Worm (Caenorhabditis elegans) whole organism, L4 larva: Measurements from ENCODE around the gene W07A12.4.

Experiments used
- D1046.2 ChIP-seq: fragments of 200-800 bp; sonication (Bioruptor generic); IDR thresholded peaks from 2 replicates; pipeline ENCODE4 v1.3.6; 2022; ENCODE audit warnings: missing genetic modification characterization, missing compliant biosample characterization
- R02D3.7 ChIP-seq: fragments of 150-350 bp; sonication (generic microtip); optimal IDR thresholded peaks from 3 replicates; lab custom pipeline; 2014; ENCODE audit warnings: missing biosample characterization, missing genetic modification characterization
- T20F7.1 ChIP-seq: fragments of 200-800 bp; sonication (Bioruptor generic); optimal IDR thresholded peaks from 2 replicates; lab custom pipeline; 2018; ENCODE audit warnings: mild to moderate bottlenecking, missing genetic modification characterization, missing compliant biosample characterization
- Y48G9A.11 ChIP-seq: fragments of 200-800 bp; sonication (Bioruptor generic); IDR thresholded peaks from 2 replicates; pipeline ENCODE4 v1.3.6; 2022; ENCODE audit warnings: missing genetic modification reagents, missing genetic modification characterization, missing compliant biosample characterization
- aha-1 ChIP-seq: fragments of 150-350 bp; peaks from one replicate; lab custom pipeline; 2014; ENCODE audit warnings: missing biosample characterization, missing genetic modification characterization
- ama-1 ChIP-seq: fragments of 150-350 bp; optimal IDR thresholded peaks from 2 replicates; lab custom pipeline; 2014; ENCODE audit warnings: inconsistent platforms, mixed read lengths
- arid-1 ChIP-seq: fragments of 200-800 bp; sonication (Bioruptor generic); conservative IDR thresholded peaks from 2 replicates; pipeline ENCODE4 v1.3.6; 2022; ENCODE audit warnings: missing genetic modification reagents, missing genetic modification characterization, missing compliant biosample characterization
- ceh-32 ChIP-seq: sonication (generic microtip); optimal IDR thresholded peaks from 2 replicates; lab custom pipeline; 2016; ENCODE audit warnings: mild to moderate bottlenecking, missing genetic modification characterization, missing compliant biosample characterization; ENCODE audit not compliant: poor library complexity
- ceh-62 ChIP-seq: sonication (generic microtip); optimal IDR thresholded peaks from 2 replicates; lab custom pipeline; 2017; ENCODE audit warnings: missing biosample characterization, missing genetic modification characterization
- ces-1 ChIP-seq: fragments of 150-350 bp; sonication (generic microtip); optimal IDR thresholded peaks from 4 replicates; lab custom pipeline; 2014; ENCODE audit warnings: missing biosample characterization, missing genetic modification reagents, missing genetic modification characterization
- cey-2 ChIP-seq: sonication (generic microtip); optimal IDR thresholded peaks from 3 replicates; lab custom pipeline; 2017; ENCODE audit warnings: missing genetic modification characterization, mild to moderate bottlenecking, missing compliant biosample characterization, antibody characterized with exemption, borderline replicate concordance; ENCODE audit not compliant: insufficient read depth
- daf-16 ChIP-seq, 3 experiments: sonication (generic microtip); optimal IDR thresholded peaks; 2 replicates each; lab custom pipeline; 2016 to 2017; ENCODE audit warnings: missing genetic modification characterization in 3 of 3, missing genetic modification reagents in 3 of 3, mild to moderate bottlenecking in 2 of 3, missing compliant biosample characterization in 2 of 3, missing biosample characterization in 1 of 3, moderate library complexity in 1 of 3
- daf-8 ChIP-seq: fragments of 200-800 bp; sonication (Bioruptor generic); IDR thresholded peaks from 2 replicates; pipeline ENCODE4 v1.3.6; 2022; ENCODE audit warnings: missing genetic modification characterization, missing compliant biosample characterization
- dmd-6 ChIP-seq: fragments of 200-800 bp; sonication (Bioruptor generic); IDR thresholded peaks from 2 replicates; pipeline ENCODE4 v1.3.6; 2022; ENCODE audit warnings: missing genetic modification reagents, missing genetic modification characterization, missing compliant biosample characterization
- dmd-8 ChIP-seq: fragments of 200-800 bp; sonication (Bioruptor generic); IDR thresholded peaks from 2 replicates; pipeline ENCODE4 v1.3.6; 2022; ENCODE audit warnings: missing genetic modification characterization, missing compliant biosample characterization
- dmd-9 ChIP-seq: fragments of 200-800 bp; sonication (Bioruptor generic); IDR thresholded peaks from 2 replicates; pipeline ENCODE4 v1.3.6; 2022; ENCODE audit warnings: missing genetic modification reagents, missing genetic modification characterization, missing compliant biosample characterization
- duxl-1 ChIP-seq: sonication (generic microtip); optimal IDR thresholded peaks from 2 replicates; lab custom pipeline; 2016; ENCODE audit warnings: mild to moderate bottlenecking, missing genetic modification characterization, moderate library complexity, missing compliant biosample characterization; ENCODE audit not compliant: poor library complexity
- dve-1 ChIP-seq: sonication (generic microtip); optimal IDR thresholded peaks from 2 replicates; lab custom pipeline; 2017; ENCODE audit warnings: antibody characterized with exemption, mild to moderate bottlenecking, missing genetic modification characterization, missing compliant biosample characterization; ENCODE audit not compliant: insufficient read depth
- gei-8 ChIP-seq: fragments of 200-800 bp; sonication (Bioruptor generic); optimal IDR thresholded peaks from 2 replicates; lab custom pipeline; 2018; ENCODE audit warnings: mild to moderate bottlenecking, missing genetic modification characterization, missing compliant biosample characterization
- hif-1 ChIP-seq, 2 experiments: sonication (generic microtip); optimal IDR thresholded peaks; 2 replicates each; lab custom pipeline; 2016 to 2017; ENCODE audit warnings: missing compliant biosample characterization in 2 of 2, missing genetic modification characterization in 2 of 2, missing genetic modification reagents in 2 of 2, missing genotype in 2 of 2, mild to moderate bottlenecking in 1 of 2
- hlh-11 ChIP-seq: fragments of 200-800 bp; sonication (Bioruptor generic); optimal IDR thresholded peaks from 2 replicates; lab custom pipeline; 2018; ENCODE audit warnings: mild to moderate bottlenecking, missing genetic modification characterization, missing compliant biosample characterization
- hlh-30 ChIP-seq: sonication (generic microtip); optimal IDR thresholded peaks from 2 replicates; lab custom pipeline; 2017; ENCODE audit warnings: antibody characterized with exemption, mild to moderate bottlenecking, missing genetic modification characterization, missing compliant biosample characterization; ENCODE audit not compliant: insufficient read depth
- hmg-1.1 ChIP-seq: fragments of 200-800 bp; sonication (Bioruptor generic); IDR thresholded peaks from 2 replicates; pipeline ENCODE4 v1.3.6; 2022; ENCODE audit warnings: missing genetic modification reagents, missing genetic modification characterization, missing compliant biosample characterization
- jun-1 ChIP-seq: fragments of 150-350 bp; optimal IDR thresholded peaks from 2 replicates; lab custom pipeline; 2014; ENCODE audit warnings: missing biosample characterization, missing genetic modification reagents, missing genetic modification characterization
- lin-1 ChIP-seq: fragments of 200-800 bp; sonication (Bioruptor generic); IDR thresholded peaks from 2 replicates; pipeline ENCODE4 v1.3.6; 2022; ENCODE audit warnings: missing genetic modification reagents, missing genetic modification characterization, missing compliant biosample characterization
- lin-29 ChIP-seq: fragments of 200-800 bp; sonication (Bioruptor generic); IDR thresholded peaks from 2 replicates; pipeline ENCODE4 v1.3.6; 2022; ENCODE audit warnings: missing genetic modification reagents, missing genetic modification characterization, missing compliant biosample characterization
- lin-39 ChIP-seq: fragments of 150-350 bp; optimal IDR thresholded peaks from 2 replicates; lab custom pipeline; 2014; ENCODE audit warnings: missing biosample characterization, missing genetic modification reagents, missing genetic modification characterization
- lsy-2 ChIP-seq, 2 experiments: fragments of 150-350 bp in 1 of 2; sonication (generic microtip) in 1 of 2; optimal IDR thresholded peaks; 2 replicates each; lab custom pipeline; 2014 to 2017; ENCODE audit warnings: missing biosample characterization in 2 of 2, missing genetic modification characterization in 2 of 2
- madf-9 ChIP-seq: fragments of 200-800 bp; sonication (Bioruptor generic); conservative IDR thresholded peaks from 2 replicates; pipeline ENCODE4 v1.3.6; 2022; ENCODE audit warnings: missing genetic modification reagents, missing genetic modification characterization, missing compliant biosample characterization
- mdl-1 ChIP-seq, 2 experiments: fragments of 150-350 bp in 1 of 2; sonication (generic microtip) in 1 of 2; optimal IDR thresholded peaks; 2 replicates each; lab custom pipeline; 2014 to 2017; ENCODE audit warnings: missing biosample characterization in 2 of 2, missing genetic modification characterization in 2 of 2
- mep-1 ChIP-seq: fragments of 150-350 bp; sonication (generic microtip); optimal IDR thresholded peaks from 3 replicates; lab custom pipeline; 2014; ENCODE audit warnings: missing biosample characterization, missing genetic modification characterization
- mes-2 ChIP-seq: sonication (generic microtip); optimal IDR thresholded peaks from 2 replicates; lab custom pipeline; 2016; ENCODE audit warnings: missing genotype, mild to moderate bottlenecking, missing genetic modification characterization, missing compliant biosample characterization; ENCODE audit not compliant: poor library complexity, severe bottlenecking
- nhr-11 ChIP-seq: fragments of 150-350 bp; optimal IDR thresholded peaks from 2 replicates; lab custom pipeline; 2014; ENCODE audit warnings: missing biosample characterization, missing genetic modification characterization
- nhr-237 ChIP-seq: sonication (generic microtip); optimal IDR thresholded peaks from 2 replicates; lab custom pipeline; 2017; ENCODE audit warnings: missing biosample characterization, missing genetic modification characterization
- nhr-28 ChIP-seq: fragments of 150-350 bp; optimal IDR thresholded peaks from 2 replicates; lab custom pipeline; 2014; ENCODE audit warnings: missing biosample characterization, missing genetic modification characterization
- nhr-6 ChIP-seq: fragments of 150-350 bp; optimal IDR thresholded peaks from 2 replicates; lab custom pipeline; 2014; ENCODE audit warnings: missing biosample characterization, missing genetic modification characterization
- nhr-76 ChIP-seq: fragments of 150-350 bp; optimal IDR thresholded peaks from 2 replicates; lab custom pipeline; 2014; ENCODE audit warnings: missing biosample characterization, missing genetic modification characterization
- php-3 ChIP-seq: fragments of 200-800 bp; sonication (Bioruptor generic); IDR thresholded peaks from 2 replicates; pipeline ENCODE4 v1.3.6; 2022; ENCODE audit warnings: missing genetic modification reagents, missing genetic modification characterization, missing compliant biosample characterization
- pqm-1 ChIP-seq: sonication (generic microtip); optimal IDR thresholded peaks from 2 replicates; lab custom pipeline; 2017; ENCODE audit warnings: missing biosample characterization, missing genetic modification characterization
- sdz-12 ChIP-seq: fragments of 200-800 bp; sonication (Bioruptor generic); optimal IDR thresholded peaks from 2 replicates; lab custom pipeline; 2018; ENCODE audit warnings: mild to moderate bottlenecking, missing genetic modification characterization, missing compliant biosample characterization
- tag-97 ChIP-seq: fragments of 200-800 bp; sonication (Bioruptor generic); IDR thresholded peaks from 2 replicates; pipeline ENCODE4 v1.3.6; 2022; ENCODE audit warnings: missing genetic modification characterization, missing compliant biosample characterization
- tra-1 ChIP-seq: fragments of 200-800 bp; sonication (Bioruptor generic); IDR thresholded peaks from 2 replicates; pipeline ENCODE4 v1.3.6; 2022; ENCODE audit warnings: missing genetic modification reagents, missing genetic modification characterization, missing compliant biosample characterization
- unc-62 ChIP-seq, 3 experiments: fragments of 150-350 bp in 1 of 3; sonication (generic microtip); optimal IDR thresholded peaks in 2 of 3; peaks in 1 of 3; 1 replicate in 1 of 3; 2 replicates in 2 of 3; lab custom pipeline; 2014 to 2017; ENCODE audit warnings: missing biosample characterization in 3 of 3, missing genetic modification characterization in 3 of 3, missing genetic modification reagents in 3 of 3, missing genotype in 1 of 3
- zfp-2 ChIP-seq: sonication (generic microtip); optimal IDR thresholded peaks from 2 replicates; lab custom pipeline; 2016; ENCODE audit warnings: mild to moderate bottlenecking, missing genetic modification characterization, missing compliant biosample characterization
- zip-2 ChIP-seq: fragments of 150-350 bp; optimal IDR thresholded peaks from 2 replicates; lab custom pipeline; 2014; ENCODE audit warnings: missing biosample characterization, missing genetic modification characterization

The W07A12.4 gene

DNA sequence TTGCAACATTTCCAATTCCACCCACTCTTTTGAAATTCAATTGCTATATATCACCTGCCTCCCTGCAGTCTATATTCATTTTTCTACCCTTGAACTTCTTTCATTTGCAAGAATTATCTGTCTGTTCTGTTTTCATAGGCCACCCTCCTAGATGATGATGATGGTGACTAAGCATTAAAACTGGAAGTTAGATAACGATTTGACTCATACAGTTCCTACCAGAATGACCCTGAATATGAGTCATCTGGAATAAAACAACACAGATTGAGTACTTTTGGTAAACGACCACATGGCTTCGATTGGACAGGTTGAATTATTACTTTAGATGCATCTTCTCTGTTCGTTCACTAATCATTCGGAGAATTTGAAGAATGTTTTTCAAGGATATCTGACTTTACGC is 21.7 kb upstream of the W07A12.4 start:
- TF ChIP-seq mes-2 (tag; lab: Kevin White, UChicago) (peak; percentile 6), daf-8 (GFP tag; lab: Robert Waterston, UW) (no peak)

- no peak for TF ChIP-seq mep-1 (tag; lab: Kevin White, UChicago)
- peak; percentile 44 for TF ChIP-seq pqm-1 (tag; lab: Kevin White, UChicago)
- no peak for TF ChIP-seq mes-2 (tag; lab: Kevin White, UChicago)
- no peak for TF ChIP-seq ceh-62 (tag; lab: Kevin White, UChicago)
- no peak for TF ChIP-seq nhr-11 (tag; lab: Kevin White, UChicago)
- TF ChIP-seq dmd-8 (GFP tag; lab: Robert Waterston, UW) = no peak
- no peak for TF ChIP-seq zfp-2 (tag; lab: Kevin White, UChicago)
- TF ChIP-seq madf-9 (GFP tag; lab: Robert Waterston, UW) = no peak
- no peak for TF ChIP-seq dmd-9 (GFP tag; lab: Robert Waterston, UW)
- no peak for TF ChIP-seq dmd-6
- no peak for TF ChIP-seq lin-1
- TF ChIP-seq hif-1 (tag; optimal IDR thresholded peaks at IDR 0.05; lab: Kevin White, UChicago) = no peak
- TF ChIP-seq sdz-12 = no peak
- TF ChIP-seq nhr-28 (tag; lab: Kevin White, UChicago) = peak; percentile 29
- TF ChIP-seq aha-1 = peak; percentile 72
- no peak for TF ChIP-seq R02D3.7 (tag; lab: Kevin White, UChicago)
- no peak for TF ChIP-seq arid-1 (GFP tag; lab: Robert Waterston, UW)
- no peak for TF ChIP-seq lin-39 (tag; lab: Kevin White, UChicago)
- TF ChIP-seq daf-16 (GFP tag; optimal IDR thresholded peaks at IDR 0.05; lab: Kevin White, UChicago) = no peak
- TF ChIP-seq daf-16 (tag; optimal IDR thresholded peaks at IDR 0.05; lab: Kevin White, UChicago) = peak; percentile 32
- no peak for TF ChIP-seq cey-2 (tag; lab: Kevin White, UChicago)
- TF ChIP-seq nhr-237 (tag; lab: Kevin White, UChicago) = no peak
- peak; percentile 6 for TF ChIP-seq hlh-30 (tag; lab: Kevin White, UChicago)
- no peak for TF ChIP-seq D1046.2 (GFP tag; lab: Robert Waterston, UW)
- no peak for TF ChIP-seq tag-97 (GFP tag; lab: Robert Waterston, UW)
- TF ChIP-seq php-3 (GFP tag; lab: Robert Waterston, UW) = 0 out of 2 replicates have a peak, but pooled peaks have one; percentile 16
- TF ChIP-seq ces-1 = no peak
- no peak for TF ChIP-seq hmg-1.1
- TF ChIP-seq dve-1 (tag; lab: Kevin White, UChicago) = peak; percentile 57
- TF ChIP-seq jun-1 (tag; lab: Kevin White, UChicago) = no peak
Measured at ce11 chrII:9125007-9125406, 21.1 kb upstream of the W07A12.4 start.

DNA sequence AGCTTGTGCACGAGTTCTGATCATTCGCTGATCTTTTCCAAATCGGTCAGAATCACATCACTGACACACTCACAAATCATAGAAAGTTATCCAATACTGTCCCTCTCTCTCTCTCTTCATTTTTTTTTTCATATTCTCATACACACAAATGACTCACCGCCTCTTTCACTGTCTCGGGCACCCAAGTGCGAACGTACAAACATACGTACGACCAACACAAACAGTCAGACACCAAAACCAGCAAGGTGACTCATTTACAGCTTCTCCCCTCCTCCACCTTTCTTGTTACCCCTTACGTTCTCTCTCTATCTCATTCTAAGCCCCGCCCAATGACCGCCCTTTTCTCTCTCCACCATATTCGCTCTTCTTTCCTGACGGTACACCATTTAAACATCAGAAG is 19.1 kb upstream of the W07A12.4 start:
- TF ChIP-seq dmd-9 (GFP tag; lab: Robert Waterston, UW) (no peak), tra-1 (GFP tag; lab: Robert Waterston, UW) (no peak), arid-1 (GFP tag; lab: Robert Waterston, UW) (0 out of 2 replicates have a peak, but pooled peaks have one; percentile 35), ama-1 (peak; percentile 27), lin-29 (GFP tag; lab: Robert Waterston, UW) (no peak), nhr-76 (tag; lab: Kevin White, UChicago) (no peak), daf-16 (GFP tag; optimal IDR thresholded peaks at IDR 0.05; lab: Kevin White, UChicago) (no peak), daf-16 (tag; optimal IDR thresholded peaks at IDR 0.05; lab: Kevin White, UChicago) (peak; percentile 19), Y48G9A.11 (no peak), unc-62 (GFP tag; optimal IDR thresholded peaks at IDR 0.05 in 1 of 2; lab: Kevin White, UChicago) (no peak), unc-62 (tag; optimal IDR thresholded peaks at IDR 0.05; lab: Kevin White, UChicago) (no peak), nhr-6 (tag; lab: Kevin White, UChicago) (peak; percentile 87), duxl-1 (tag; lab: Kevin White, UChicago) (no peak), dmd-6 (no peak), dve-1 (tag; lab: Kevin White, UChicago) (peak; percentile 65), T20F7.1 (no peak), gei-8 (GFP tag; lab: Kevin White, UChicago) (no peak), mdl-1 (tag; optimal IDR thresholded peaks at IDR 0.05; lab: Kevin White, UChicago) (peak in 1 of 2 experiments; percentile 37), zip-2 (tag; lab: Kevin White, UChicago) (no peak), lsy-2 (tag; optimal IDR thresholded peaks at IDR 0.05; lab: Kevin White, UChicago) (peak in 1 of 2 experiments; percentile 24), hmg-1.1 (0 out of 2 replicates have a peak, but pooled peaks have one; percentile 10), ceh-32 (no peak), hlh-11 (tag; lab: Kevin White, UChicago) (peak; percentile 71), nhr-28 (tag; lab: Kevin White, UChicago) (peak; percentile 25), mep-1 (tag; lab: Kevin White, UChicago) (peak; percentile 47), mes-2 (tag; lab: Kevin White, UChicago) (peak; percentile 52)
